Fruit fly (Drosophila melanogaster) whole organism, embryonic: ENCODE results near the gene CG34435.
A peak's percentile ranks its signal among the peaks of the same experiment; 100 is the strongest.

Experiments
- Abd-B ChIP-seq: fragments of 200-800 bp; sonication (Bioruptor generic); optimal IDR thresholded peaks from 2 replicates; lab custom pipeline; 2018; ENCODE audit warnings: missing biosample characterization, mild to moderate bottlenecking, missing genetic modification characterization, moderate library complexity
- Bgb ChIP-seq: fragments of 200-800 bp; sonication (Bioruptor generic); IDR thresholded peaks from 2 replicates; pipeline ENCODE4 v1.3.6; 2022; ENCODE audit warnings: missing biosample characterization, missing genetic modification characterization; ENCODE audit not compliant: partially characterized antibody
- CG11695 ChIP-seq: fragments of 200-800 bp; sonication (Bioruptor generic); IDR thresholded peaks from 3 replicates; pipeline ENCODE4 v1.3.6; 2022; ENCODE audit warnings: missing biosample characterization, missing genetic modification characterization
- CG12071 ChIP-seq: fragments of 200-800 bp; sonication (Bioruptor generic); optimal IDR thresholded peaks from 3 replicates; lab custom pipeline; 2018; ENCODE audit warnings: missing biosample characterization, mild to moderate bottlenecking, missing genetic modification characterization
- CG12744 ChIP-seq: fragments of 200-800 bp; sonication (Bioruptor generic); optimal IDR thresholded peaks from 2 replicates; lab custom pipeline; 2016; ENCODE audit warnings: missing biosample characterization, missing genetic modification characterization
- CG30431 ChIP-seq: fragments of 200-800 bp; sonication (Bioruptor generic); optimal IDR thresholded peaks from 2 replicates; lab custom pipeline; 2017; ENCODE audit warnings: missing biosample characterization, missing genetic modification characterization
- CG3838 ChIP-seq: fragments of 200-800 bp; sonication (Bioruptor generic); optimal IDR thresholded peaks from 3 replicates; lab custom pipeline; 2016; ENCODE audit warnings: missing biosample characterization, missing genetic modification characterization
- CG42726 ChIP-seq: fragments of 200-800 bp; sonication (Bioruptor generic); IDR thresholded peaks from 2 replicates; pipeline ENCODE4 v1.3.6; 2022; ENCODE audit warnings: missing biosample characterization, missing genetic modification characterization; ENCODE audit not compliant: partially characterized antibody
- CG4328 ChIP-seq: fragments of 200-800 bp; sonication (Bioruptor generic); optimal IDR thresholded peaks from 3 replicates; lab custom pipeline; 2017; ENCODE audit warnings: missing biosample characterization, missing genetic modification reagents, missing genetic modification characterization
- CG4360 ChIP-seq: fragments of 200-800 bp; sonication (Bioruptor generic); IDR thresholded peaks from 2 replicates; pipeline ENCODE4 v1.3.6; 2022; ENCODE audit warnings: missing biosample characterization, missing genetic modification characterization
- CG43689 ChIP-seq: fragments of 200-800 bp; sonication (Bioruptor generic); IDR thresholded peaks from 2 replicates; pipeline ENCODE4 v1.3.6; 2022; ENCODE audit warnings: missing biosample characterization, missing genetic modification characterization
- CG6272 ChIP-seq: fragments of 200-800 bp; sonication (Bioruptor generic); IDR thresholded peaks from 2 replicates; pipeline ENCODE4 v1.3.6; 2022; ENCODE audit warnings: missing biosample characterization, missing genetic modification characterization
- CG6689 ChIP-seq: fragments of 200-800 bp; sonication (Bioruptor generic); IDR thresholded peaks from 2 replicates; pipeline ENCODE4 v1.3.6; 2022; ENCODE audit warnings: missing biosample characterization, missing genetic modification characterization
- CG7372 ChIP-seq: fragments of 200-800 bp; sonication (Bioruptor generic); IDR thresholded peaks from 2 replicates; pipeline ENCODE4 v1.3.6; 2022; ENCODE audit warnings: missing biosample characterization, missing genetic modification characterization
- CG7987 ChIP-seq: fragments of 200-800 bp; sonication (Bioruptor generic); optimal IDR thresholded peaks from 2 replicates; lab custom pipeline; 2018; ENCODE audit warnings: missing biosample characterization, mild to moderate bottlenecking, missing genetic modification characterization, moderate library complexity
- Ets65A ChIP-seq: fragments of 200-800 bp; sonication (Bioruptor generic); peaks from one replicate; lab custom pipeline; 2016; ENCODE audit warnings: missing biosample characterization, missing genetic modification characterization
- HLH3B ChIP-seq: fragments of 200-800 bp; sonication (Bioruptor generic); IDR thresholded peaks from 2 replicates; pipeline ENCODE4 v1.3.6; 2022; ENCODE audit warnings: missing biosample characterization, missing genetic modification characterization
- Hand ChIP-seq: fragments of 200-800 bp; sonication (Bioruptor generic); optimal IDR thresholded peaks from 2 replicates; lab custom pipeline; 2017; ENCODE audit warnings: mild to moderate bottlenecking, missing biosample characterization, missing genetic modification reagents, missing genetic modification characterization
- Hmr ChIP-seq: fragments of 200-800 bp; sonication (Bioruptor generic); optimal IDR thresholded peaks from 3 replicates; lab custom pipeline; 2017; ENCODE audit warnings: mild to moderate bottlenecking, missing biosample characterization, missing genetic modification reagents, missing genetic modification characterization
- Med ChIP-seq: fragments of 200-800 bp; sonication (Bioruptor generic); peaks from one replicate; lab custom pipeline; 2016; ENCODE audit warnings: missing biosample characterization, missing genetic modification characterization, mild to moderate bottlenecking, inconsistent platforms, moderate library complexity
- Mes4 ChIP-seq: fragments of 200-800 bp; sonication (Bioruptor generic); optimal IDR thresholded peaks from 2 replicates; lab custom pipeline; 2016; ENCODE audit warnings: missing biosample characterization, missing genetic modification characterization
- Nf-YC ChIP-seq: fragments of 200-800 bp; optimal IDR thresholded peaks from 3 replicates; lab custom pipeline; 2019; ENCODE audit warnings: missing biosample characterization, mild to moderate bottlenecking, missing genetic modification characterization, moderate library complexity
- PHDP ChIP-seq: fragments of 200-800 bp; sonication (Bioruptor generic); optimal IDR thresholded peaks from 3 replicates; lab custom pipeline; 2018; ENCODE audit warnings: missing biosample characterization, mild to moderate bottlenecking, missing genetic modification characterization, moderate library complexity
- az2 ChIP-seq: fragments of 200-800 bp; sonication (Bioruptor generic); optimal IDR thresholded peaks from 3 replicates; lab custom pipeline; 2016; ENCODE audit warnings: missing biosample characterization, missing genetic modification characterization
- bigmax ChIP-seq: fragments of 200-800 bp; sonication (Bioruptor generic); optimal IDR thresholded peaks from 2 replicates; lab custom pipeline; 2018; ENCODE audit warnings: missing biosample characterization, mild to moderate bottlenecking, missing genetic modification characterization
- chn ChIP-seq: fragments of 200-800 bp; sonication (Bioruptor generic); optimal IDR thresholded peaks from 2 replicates; lab custom pipeline; 2016; ENCODE audit warnings: missing biosample characterization, missing genetic modification characterization
- dati ChIP-seq: fragments of 200-800 bp; sonication (Bioruptor generic); IDR thresholded peaks from 2 replicates; pipeline ENCODE4 v1.3.6; 2022; ENCODE audit warnings: missing biosample characterization, missing genetic modification characterization
- dimm ChIP-seq: fragments of 200-800 bp; sonication (Bioruptor generic); IDR thresholded peaks from 2 replicates; pipeline ENCODE4 v1.3.6; 2022; ENCODE audit warnings: missing biosample characterization, missing genetic modification characterization
- gcm2 ChIP-seq: fragments of 200-800 bp; sonication (Bioruptor generic); optimal IDR thresholded peaks from 2 replicates; lab custom pipeline; 2016; ENCODE audit warnings: missing biosample characterization, missing genetic modification characterization
- grau ChIP-seq: fragments of 200-800 bp; optimal IDR thresholded peaks from 3 replicates; lab custom pipeline; 2019; ENCODE audit warnings: missing biosample characterization, mild to moderate bottlenecking, missing genetic modification characterization, moderate library complexity
- her ChIP-seq: fragments of 200-800 bp; sonication (Bioruptor generic); optimal IDR thresholded peaks from 2 replicates; lab custom pipeline; 2016; ENCODE audit warnings: missing biosample characterization, missing genetic modification characterization
- inv ChIP-seq: fragments of 200-800 bp; sonication (Bioruptor generic); IDR thresholded peaks from 2 replicates; pipeline ENCODE4 v1.3.6; 2022; ENCODE audit warnings: missing biosample characterization, missing genetic modification characterization; ENCODE audit not compliant: partially characterized antibody
- kah ChIP-seq: fragments of 200-800 bp; sonication (Bioruptor generic); optimal IDR thresholded peaks from 2 replicates; lab custom pipeline; 2018; ENCODE audit warnings: missing biosample characterization, mild to moderate bottlenecking, missing genetic modification characterization
- kni ChIP-seq: fragments of 200-800 bp; sonication (Bioruptor generic); optimal IDR thresholded peaks from 3 replicates; lab custom pipeline; 2017; ENCODE audit warnings: mild to moderate bottlenecking, missing biosample characterization, missing genetic modification reagents, missing genetic modification characterization
- knrl ChIP-seq: fragments of 200-800 bp; sonication (Bioruptor generic); IDR thresholded peaks from 3 replicates; pipeline ENCODE4 v1.3.6; 2022; ENCODE audit warnings: missing biosample characterization, missing genetic modification characterization; ENCODE audit not compliant: partially characterized antibody
- lola ChIP-seq, 3 experiments: fragments of >200 bp in 2 of 3; fragments of 200-800 bp in 1 of 3; sonication (Bioruptor generic) in 1 of 3; optimal IDR thresholded peaks; 2 replicates each; lab custom pipeline; 2017 to 2019; ENCODE audit warnings: missing biosample characterization in 3 of 3, missing genetic modification characterization in 3 of 3, mild to moderate bottlenecking in 1 of 3, moderate library complexity in 1 of 3
- oc ChIP-seq: fragments of 200-800 bp; sonication (Bioruptor generic); optimal IDR thresholded peaks from 2 replicates; lab custom pipeline; 2018; ENCODE audit warnings: missing biosample characterization, mild to moderate bottlenecking, missing genetic modification characterization, moderate library complexity
- pan ChIP-seq, 4 experiments: fragments of >200 bp in 3 of 4; fragments of 200-800 bp in 1 of 4; sonication (Bioruptor generic) in 1 of 4; optimal IDR thresholded peaks in 3 of 4; IDR thresholded peaks in 1 of 4; 2 replicates each; pipeline versions ENCODE4 v1.3.6 to Lab custom; 2017 to 2022; ENCODE audit warnings: missing biosample characterization in 2 of 4, missing genetic modification characterization in 2 of 4, mixed read lengths in 1 of 4
- prd ChIP-seq, 3 experiments: fragments of >200 bp in 2 of 3; fragments of 200-800 bp in 1 of 3; sonication (Bioruptor generic) in 1 of 3; optimal IDR thresholded peaks in 2 of 3; IDR thresholded peaks in 1 of 3; 2 replicates in 2 of 3; 3 replicates in 1 of 3; pipeline versions ENCODE4 v1.3.6 to Lab custom; 2017 to 2022; ENCODE audit warnings: missing biosample characterization in 1 of 3, missing genetic modification characterization in 1 of 3
- pzg ChIP-seq: fragments of 200-800 bp; sonication (Bioruptor generic); optimal IDR thresholded peaks from 3 replicates; lab custom pipeline; 2018; ENCODE audit warnings: missing biosample characterization, mild to moderate bottlenecking, missing genetic modification characterization, moderate library complexity
- rib ChIP-seq: fragments of 200-800 bp; sonication (Bioruptor generic); IDR thresholded peaks from 2 replicates; pipeline ENCODE4 v1.3.6; 2022; ENCODE audit warnings: missing biosample characterization, missing genetic modification characterization
- scrt ChIP-seq: fragments of 200-800 bp; sonication (Bioruptor generic); optimal IDR thresholded peaks from 2 replicates; lab custom pipeline; 2018; ENCODE audit warnings: missing biosample characterization, mild to moderate bottlenecking, missing genetic modification characterization, moderate library complexity
- sd ChIP-seq: fragments of 200-800 bp; sonication (Bioruptor generic); optimal IDR thresholded peaks from 3 replicates; lab custom pipeline; 2018; ENCODE audit warnings: missing biosample characterization, mild to moderate bottlenecking, missing genetic modification characterization, moderate library complexity
- stc ChIP-seq: fragments of 200-800 bp; sonication (Bioruptor generic); IDR thresholded peaks from 2 replicates; pipeline ENCODE4 v1.3.6; 2022; ENCODE audit warnings: missing biosample characterization, missing genetic modification characterization
- stwl ChIP-seq: fragments of 200-800 bp; sonication (Bioruptor generic); optimal IDR thresholded peaks from 3 replicates; lab custom pipeline; 2018; ENCODE audit warnings: missing biosample characterization, mild to moderate bottlenecking, missing genetic modification characterization, moderate library complexity
- tll ChIP-seq, 2 experiments: fragments of 200-800 bp in 1 of 2; fragments of >200 bp in 1 of 2; sonication (Bioruptor generic) in 1 of 2; optimal IDR thresholded peaks; 2 replicates each; lab custom pipeline; 2017 to 2019; ENCODE audit warnings: missing biosample characterization in 2 of 2, missing genetic modification characterization in 2 of 2, mild to moderate bottlenecking in 1 of 2, moderate library complexity in 1 of 2
- trem ChIP-seq: fragments of 200-800 bp; optimal IDR thresholded peaks from 3 replicates; lab custom pipeline; 2019; ENCODE audit warnings: missing biosample characterization, mild to moderate bottlenecking, missing genetic modification characterization, moderate library complexity
- yki ChIP-seq: fragments of >200 bp; optimal IDR thresholded peaks from 3 replicates; lab custom pipeline; 2018
- z ChIP-seq: fragments of 200-800 bp; sonication (Bioruptor generic); IDR thresholded peaks from 3 replicates; pipeline ENCODE4 v1.3.6; 2022; ENCODE audit warnings: missing biosample characterization, missing genetic modification characterization
- zfh1 ChIP-seq: fragments of 200-800 bp; sonication (Bioruptor generic); IDR thresholded peaks from 3 replicates; pipeline ENCODE4 v1.3.6; 2022; ENCODE audit warnings: missing biosample characterization, missing genetic modification characterization

CG34435 gene

DNA sequence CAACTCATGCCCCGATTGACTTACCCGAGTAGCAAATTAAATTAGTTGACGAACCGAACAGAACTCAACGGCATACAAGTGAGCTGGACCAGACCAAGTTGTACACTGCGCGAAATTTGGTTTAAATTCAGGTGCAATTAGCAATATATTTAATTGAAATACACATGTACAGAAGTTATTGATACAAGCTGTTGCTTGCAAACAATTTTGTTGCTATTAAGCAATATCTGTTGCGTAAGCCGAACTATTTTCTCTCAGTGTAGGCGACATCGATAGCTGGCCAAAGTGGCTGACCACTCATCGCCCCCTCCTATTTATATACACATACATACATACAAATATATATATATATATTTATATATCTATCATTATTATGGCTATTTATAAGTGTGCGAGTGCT is 10.1 kb downstream of the CG34435 start (continued):
- TF ChIP-seq Abd-B (GFP tag; lab: Kevin White, UChicago) (no peak), CG4328 (no peak), CG4360 (GFP tag; lab: Robert Waterston, UW) (no peak), CG11695 (GFP tag; lab: Robert Waterston, UW) (no peak), Nf-YC (tag; lab: Kevin White, UChicago) (no peak), scrt (GFP tag; lab: Kevin White, UChicago) (no peak), yki (lab: Kevin White, UChicago) (no peak), prd (optimal IDR thresholded peaks at IDR 0.05; lab: Kevin White, UChicago) (no peak), prd (GFP tag; IDR thresholded peaks at IDR 0.05; lab: Robert Waterston, UW) (peak; percentile 88), zfh1 (peak; percentile 80), CG6272 (no peak), az2 (no peak), dimm (GFP tag; lab: Robert Waterston, UW) (no peak), Hmr (GFP tag; lab: Kevin White, UChicago) (peak; percentile 19), pan (optimal IDR thresholded peaks at IDR 0.05; lab: Kevin White, UChicago) (no peak), pan (GFP tag; optimal IDR thresholded peaks at IDR 0.05 in 1 of 2, IDR thresholded peaks at IDR 0.05 in 1 of 2) (peak in 1 of 2 experiments; percentile 48), CG42726 (GFP tag; lab: Robert Waterston, UW) (no peak), oc (tag; lab: Kevin White, UChicago) (no peak), pzg (GFP tag; lab: Kevin White, UChicago) (no peak), CG7987 (GFP tag; lab: Kevin White, UChicago) (no peak), dati (no peak), tll (GFP tag; optimal IDR thresholded peaks at IDR 0.05; lab: Kevin White, UChicago) (no peak), CG3838 (GFP tag; lab: Kevin White, UChicago) (no peak), CG30431 (GFP tag; lab: Kevin White, UChicago) (peak; percentile 50)

DNA sequence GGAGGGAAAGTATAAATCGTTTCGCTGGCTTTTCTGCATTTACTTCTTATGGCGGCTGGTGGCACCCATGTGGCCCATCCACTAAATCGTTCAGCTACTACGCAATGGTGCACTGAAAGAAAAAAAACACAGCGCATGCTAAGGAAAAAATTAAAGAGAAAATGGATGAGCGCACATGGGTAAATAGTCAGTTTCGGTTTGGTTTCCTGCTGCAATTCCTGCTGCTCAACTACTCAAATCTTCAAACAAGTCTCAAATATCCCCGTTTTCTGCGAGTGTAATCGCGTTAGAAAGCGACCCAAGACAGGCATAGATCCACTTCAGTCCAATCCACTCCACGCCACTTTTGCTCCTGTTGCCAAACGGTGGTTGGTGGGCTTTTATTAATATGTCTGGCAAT is 11.3 kb downstream of the CG34435 start:
- TF ChIP-seq CG6689 (GFP tag; lab: Robert Waterston, UW) (no peak), CG7372 (GFP tag; lab: Robert Waterston, UW) (0 out of 2 replicates have a peak, but pooled peaks have one; percentile 10), z (GFP tag; lab: Robert Waterston, UW) (no peak), CG7987 (GFP tag; lab: Kevin White, UChicago) (no peak), lola (GFP tag; optimal IDR thresholded peaks at IDR 0.05; lab: Kevin White, UChicago) (no peak), CG12744 (no peak), knrl (GFP tag; lab: Robert Waterston, UW) (no peak), kah (GFP tag; lab: Kevin White, UChicago) (no peak), grau (tag; lab: Kevin White, UChicago) (no peak), trem (no peak), kni (GFP tag; lab: Kevin White, UChicago) (no peak), Ets65A (GFP tag; lab: Kevin White, UChicago) (peak; percentile 27), rib (GFP tag; lab: Robert Waterston, UW) (no peak), Bgb (GFP tag; lab: Robert Waterston, UW) (no peak), Mes4 (GFP tag; lab: Kevin White, UChicago) (no peak), sd (no peak), gcm2 (GFP tag; lab: Kevin White, UChicago) (no peak), Hand (GFP tag; lab: Kevin White, UChicago) (no peak), bigmax (GFP tag; lab: Kevin White, UChicago) (no peak), her (GFP tag; lab: Kevin White, UChicago) (no peak), stc (GFP tag; lab: Robert Waterston, UW) (no peak), HLH3B (GFP tag; lab: Robert Waterston, UW) (no peak), Med (peak; percentile 52), CG43689 (GFP tag; lab: Robert Waterston, UW) (no peak), PHDP (tag; lab: Kevin White, UChicago) (no peak), CG12071 (GFP tag; lab: Kevin White, UChicago) (no peak), chn (GFP tag; lab: Kevin White, UChicago) (no peak), inv (GFP tag; lab: Robert Waterston, UW) (no peak), stwl (tag; lab: Kevin White, UChicago) (no peak)
